Fruit fly (Drosophila melanogaster): ENCODE measurements around the gene SdhBL.

SdhBL gene

DNA sequence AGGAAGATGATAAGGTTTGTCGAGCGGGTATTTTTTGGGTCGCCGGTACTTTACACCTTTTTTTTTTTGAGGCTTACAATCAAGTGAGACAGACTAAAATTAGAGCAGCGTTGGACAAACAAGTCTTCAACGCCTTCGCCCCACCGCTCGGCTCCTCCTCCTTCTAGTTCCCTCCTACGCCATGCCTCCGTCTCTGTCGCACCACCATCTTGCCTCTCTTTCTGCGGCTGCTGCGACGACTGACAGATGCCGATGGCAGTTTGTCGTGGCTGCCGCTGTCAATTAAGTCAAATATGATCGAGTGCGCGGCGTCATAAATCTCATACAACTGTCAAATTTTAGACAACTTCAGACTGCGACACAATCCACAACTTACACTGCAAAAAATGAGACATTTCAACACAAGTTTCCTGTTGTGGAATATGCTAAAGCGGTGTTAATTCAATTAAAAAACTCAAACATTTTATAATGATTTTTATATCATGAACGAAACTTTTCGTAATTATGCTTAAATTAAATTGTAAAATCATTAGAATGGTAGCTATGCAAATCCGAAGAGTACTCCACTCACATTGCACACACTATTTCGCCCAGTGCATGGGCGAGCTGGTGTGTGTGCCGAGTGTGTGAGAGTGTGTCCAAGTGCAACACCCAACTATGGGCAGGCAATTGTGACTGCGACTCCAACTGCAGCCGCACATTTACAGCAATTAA is 26.6 kb downstream of the SdhBL start (continued):
- no peak for TF ChIP-seq CG18011 (GFP tag; optimal IDR thresholded peaks at IDR 0.05)
- no peak for TF ChIP-seq so (GFP tag; IDR thresholded peaks at IDR 0.05)
- peak; percentile 37 for TF ChIP-seq CG10366 (GFP tag; IDR thresholded peaks at IDR 0.05)
- TF ChIP-seq CG18764 (GFP tag; optimal IDR thresholded peaks at IDR 0.05): peak; percentile 17
- TF ChIP-seq pfk (GFP tag; optimal IDR thresholded peaks at IDR 0.05): no peak
- no peak for TF ChIP-seq luna (GFP tag; optimal IDR thresholded peaks at IDR 0.05)
- TF ChIP-seq tap (tag; optimal IDR thresholded peaks at IDR 0.05): no peak
- peak; percentile 17 for TF ChIP-seq twi (tag; optimal IDR thresholded peaks at IDR 0.05)
- peak; percentile 52 for TF ChIP-seq D19A (tag; optimal IDR thresholded peaks at IDR 0.05)
- no peak for TF ChIP-seq scrt (GFP tag; optimal IDR thresholded peaks at IDR 0.05)
- TF ChIP-seq zfh1 (GFP tag; IDR thresholded peaks at IDR 0.05): peak; percentile 57; the same call in 2 of the 3 replicates
- no peak for TF ChIP-seq CG1647 (GFP tag; optimal IDR thresholded peaks at IDR 0.05)
- TF ChIP-seq CG11723 (GFP tag; optimal IDR thresholded peaks at IDR 0.05): peak; percentile 8
- TF ChIP-seq CTCF (GFP tag; optimal IDR thresholded peaks at IDR 0.05): no peak
- no peak for TF ChIP-seq Myb (GFP tag; optimal IDR thresholded peaks at IDR 0.05)
- TF ChIP-seq fru (optimal IDR thresholded peaks at IDR 0.05): no peak
- peak; percentile 29; the same call in 1 of the 2 replicates for TF ChIP-seq ranshi (GFP tag; IDR thresholded peaks at IDR 0.05)
- no peak for TF ChIP-seq CG4854 (GFP tag; optimal IDR thresholded peaks at IDR 0.05)
- TF ChIP-seq org-1 (GFP tag; optimal IDR thresholded peaks at IDR 0.05): peak; percentile 37
- no peak for TF ChIP-seq h (optimal IDR thresholded peaks at IDR 0.05)
- TF ChIP-seq Ets97D (GFP tag; optimal IDR thresholded peaks at IDR 0.05): no peak
- TF ChIP-seq CG3838 (GFP tag; optimal IDR thresholded peaks at IDR 0.05): no peak
- TF ChIP-seq dysf (GFP tag; IDR thresholded peaks at IDR 0.05): peak; percentile 38; the same call in 1 of the 3 replicates
- peak; percentile 15 for TF ChIP-seq nau (GFP tag; optimal IDR thresholded peaks at IDR 0.05)
- no peak for TF ChIP-seq Side (GFP tag; optimal IDR thresholded peaks at IDR 0.05)
- TF ChIP-seq CG11398 (GFP tag; optimal IDR thresholded peaks at IDR 0.05): no peak
- no peak for TF ChIP-seq dati (GFP tag; IDR thresholded peaks at IDR 0.05)
- no peak for TF ChIP-seq eyg (GFP tag; optimal IDR thresholded peaks at IDR 0.05)
- TF ChIP-seq prd (optimal IDR thresholded peaks at IDR 0.05): no peak
- TF ChIP-seq prd (GFP tag; IDR thresholded peaks at IDR 0.05): peak; percentile 48; the same call in 1 of the 3 replicates
- TF ChIP-seq D19B (GFP tag; optimal IDR thresholded peaks at IDR 0.05): no peak
- TF ChIP-seq CG9876 (GFP tag; optimal IDR thresholded peaks at IDR 0.05): no peak
- TF ChIP-seq emc (GFP tag; optimal IDR thresholded peaks at IDR 0.05): no peak
- no peak for TF ChIP-seq lbe (GFP tag; optimal IDR thresholded peaks at IDR 0.05)
- no peak for TF ChIP-seq maf-S (GFP tag; optimal IDR thresholded peaks at IDR 0.05)
- TF ChIP-seq Aef1 (GFP tag; IDR thresholded peaks at IDR 0.05): no peak
- TF ChIP-seq Dip3 (GFP tag; optimal IDR thresholded peaks at IDR 0.05): no peak
- TF ChIP-seq CG18599 (GFP tag; optimal IDR thresholded peaks at IDR 0.05): no peak
- no peak for TF ChIP-seq her (GFP tag; optimal IDR thresholded peaks at IDR 0.05)
- no peak for TF ChIP-seq CG1792 (GFP tag; optimal IDR thresholded peaks at IDR 0.05)
- TF ChIP-seq HmgZ (tag; optimal IDR thresholded peaks at IDR 0.05): no peak
- no peak for TF ChIP-seq CG7786 (GFP tag; optimal IDR thresholded peaks at IDR 0.05)
- no peak for TF ChIP-seq B-H1 (GFP tag; IDR thresholded peaks at IDR 0.05)
- 0 out of 3 replicates have a peak, but pooled peaks have one; percentile 22 for TF ChIP-seq ase (GFP tag; IDR thresholded peaks at IDR 0.05)
- TF ChIP-seq Opbp (GFP tag; IDR thresholded peaks at IDR 0.05; ENCODE audit: partially characterized antibody): no peak
- no peak for TF ChIP-seq gce (GFP tag; IDR thresholded peaks at IDR 0.05)
- no peak for TF ChIP-seq exex (tag; optimal IDR thresholded peaks at IDR 0.05)
- no peak for TF ChIP-seq aop (GFP tag; IDR thresholded peaks at IDR 0.05)
- TF ChIP-seq ham (GFP tag; IDR thresholded peaks at IDR 0.05): no peak
- TF ChIP-seq CG9215 (GFP tag; IDR thresholded peaks at IDR 0.05): no peak
- no peak for TF ChIP-seq crp (GFP tag; optimal IDR thresholded peaks at IDR 0.05)
- no peak for TF ChIP-seq gro (GFP tag; optimal IDR thresholded peaks at IDR 0.05)
- TF ChIP-seq GATAe (GFP tag; conservative IDR thresholded peaks at IDR 0.05): no peak

All from whole organism, embryonic.